Fruit fly (Drosophila melanogaster) whole organism, embryonic: Measurements from ENCODE around the gene mRpL35.

ENCODE experiments used
- CG1024 ChIP-seq: fragments of 200-800 bp; sonication (Bioruptor generic); IDR thresholded peaks from 2 replicates; pipeline ENCODE4 v1.3.6; 2022; ENCODE audit warnings: missing biosample characterization, missing genetic modification characterization
- CG11093 ChIP-seq: fragments of 200-800 bp; sonication (Bioruptor generic); IDR thresholded peaks from 3 replicates; pipeline ENCODE4 v1.3.6; 2022; ENCODE audit warnings: missing biosample characterization, missing genetic modification characterization
- CG11560 ChIP-seq: fragments of 200-800 bp; sonication (Bioruptor generic); IDR thresholded peaks from 3 replicates; pipeline ENCODE4 v1.3.6; 2022; ENCODE audit warnings: missing biosample characterization, missing genetic modification characterization
- CG12659 ChIP-seq: fragments of 200-800 bp; sonication (Bioruptor generic); optimal IDR thresholded peaks from 3 replicates; lab custom pipeline; 2017; ENCODE audit warnings: mild to moderate bottlenecking, missing biosample characterization, missing genetic modification reagents, missing genetic modification characterization
- CG13296 ChIP-seq: fragments of 200-800 bp; sonication (Bioruptor generic); optimal IDR thresholded peaks from 3 replicates; lab custom pipeline; 2018; ENCODE audit warnings: missing biosample characterization, mild to moderate bottlenecking, missing genetic modification characterization
- CG1602 ChIP-seq: fragments of 200-800 bp; sonication (Bioruptor generic); optimal IDR thresholded peaks from 3 replicates; lab custom pipeline; 2016; ENCODE audit warnings: missing biosample characterization, missing genetic modification characterization
- CG1792 ChIP-seq: fragments of 200-800 bp; sonication (Bioruptor generic); optimal IDR thresholded peaks from 2 replicates; lab custom pipeline; 2016; ENCODE audit warnings: missing biosample characterization, missing genetic modification characterization
- CG18011 ChIP-seq: fragments of 200-800 bp; sonication (Bioruptor generic); optimal IDR thresholded peaks from 2 replicates; lab custom pipeline; 2017; ENCODE audit warnings: missing biosample characterization, missing genetic modification characterization, mild to moderate bottlenecking, moderate library complexity, missing genotype
- CG18262 ChIP-seq: fragments of 200-800 bp; optimal IDR thresholded peaks from 3 replicates; lab custom pipeline; 2019; ENCODE audit warnings: missing biosample characterization, mild to moderate bottlenecking, missing genetic modification characterization, moderate library complexity
- CG18476 ChIP-seq: fragments of 200-800 bp; sonication (Bioruptor generic); optimal IDR thresholded peaks from 2 replicates; lab custom pipeline; 2016; ENCODE audit warnings: missing biosample characterization, mild to moderate bottlenecking, missing genetic modification characterization
- CG2199 ChIP-seq: fragments of 200-800 bp; sonication (Bioruptor generic); IDR thresholded peaks from 3 replicates; pipeline ENCODE4 v1.3.6; 2022; ENCODE audit warnings: missing biosample characterization, missing genetic modification characterization
- CG3407 ChIP-seq: fragments of 200-800 bp; sonication (Bioruptor generic); optimal IDR thresholded peaks from 2 replicates; lab custom pipeline; 2018; ENCODE audit warnings: missing biosample characterization, mild to moderate bottlenecking, missing genetic modification characterization
- CG4820 ChIP-seq: fragments of 200-800 bp; sonication (Bioruptor generic); optimal IDR thresholded peaks from 3 replicates; lab custom pipeline; 2016; ENCODE audit warnings: missing biosample characterization, missing genetic modification characterization
- CG5953 ChIP-seq: fragments of 200-800 bp; sonication (Bioruptor generic); IDR thresholded peaks from 2 replicates; pipeline ENCODE4 v1.3.6; 2022; ENCODE audit warnings: missing biosample characterization, missing genetic modification characterization
- CG8290 ChIP-seq, 3 experiments: fragments of 200-800 bp; sonication (Bioruptor generic); optimal IDR thresholded peaks; 2 replicates each; lab custom pipeline; 2016 to 2019; ENCODE audit warnings: missing biosample characterization in 3 of 3, missing genetic modification characterization in 3 of 3, mild to moderate bottlenecking in 2 of 3, moderate library complexity in 1 of 3
- D19A ChIP-seq: fragments of 200-800 bp; optimal IDR thresholded peaks from 3 replicates; lab custom pipeline; 2019; ENCODE audit warnings: missing biosample characterization, mild to moderate bottlenecking, missing genetic modification characterization, moderate library complexity
- Dip3 ChIP-seq: fragments of 200-800 bp; sonication (Bioruptor generic); optimal IDR thresholded peaks from 3 replicates; lab custom pipeline; 2016; ENCODE audit warnings: missing biosample characterization, missing genetic modification characterization
- Dll ChIP-seq: fragments of 200-800 bp; sonication (Bioruptor generic); IDR thresholded peaks from 4 replicates; pipeline ENCODE4 v1.3.6; 2022; ENCODE audit warnings: missing biosample characterization, missing genetic modification characterization; ENCODE audit not compliant: partially characterized antibody
- Dp ChIP-seq: fragments of 200-800 bp; sonication (Bioruptor generic); optimal IDR thresholded peaks from 2 replicates; lab custom pipeline; 2018; ENCODE audit warnings: missing biosample characterization, mild to moderate bottlenecking, missing genetic modification characterization, moderate library complexity
- Ets65A ChIP-seq: fragments of 200-800 bp; sonication (Bioruptor generic); peaks from one replicate; lab custom pipeline; 2016; ENCODE audit warnings: missing biosample characterization, missing genetic modification characterization
- Ets97D ChIP-seq: fragments of 200-800 bp; sonication (Bioruptor generic); optimal IDR thresholded peaks from 3 replicates; lab custom pipeline; 2016; ENCODE audit warnings: missing biosample characterization, missing genetic modification characterization
- HLHmδ ChIP-seq: fragments of 200-800 bp; sonication (Bioruptor generic); optimal IDR thresholded peaks from 2 replicates; lab custom pipeline; 2018; ENCODE audit warnings: missing biosample characterization, mild to moderate bottlenecking, missing genetic modification characterization, moderate library complexity
- Jarid2 ChIP-seq: fragments of 200-800 bp; sonication (Bioruptor generic); optimal IDR thresholded peaks from 3 replicates; lab custom pipeline; 2017; ENCODE audit warnings: mild to moderate bottlenecking, missing biosample characterization, missing genetic modification reagents, missing genetic modification characterization
- Mes4 ChIP-seq: fragments of 200-800 bp; sonication (Bioruptor generic); optimal IDR thresholded peaks from 2 replicates; lab custom pipeline; 2016; ENCODE audit warnings: missing biosample characterization, missing genetic modification characterization
- NC2α ChIP-seq: fragments of 200-800 bp; sonication (Bioruptor generic); optimal IDR thresholded peaks from 2 replicates; lab custom pipeline; 2016; ENCODE audit warnings: missing biosample characterization, missing genetic modification characterization
- NFAT ChIP-seq: fragments of 200-800 bp; sonication (Bioruptor generic); IDR thresholded peaks from 2 replicates; pipeline ENCODE4 v1.3.6; 2022; ENCODE audit warnings: missing biosample characterization, missing genetic modification characterization
- Neu2 ChIP-seq: fragments of 200-800 bp; sonication (Bioruptor generic); optimal IDR thresholded peaks from 3 replicates; lab custom pipeline; 2016; ENCODE audit warnings: missing biosample characterization, missing genetic modification characterization, borderline replicate concordance
- Opbp ChIP-seq: fragments of 200-800 bp; sonication (Bioruptor generic); IDR thresholded peaks from 3 replicates; pipeline ENCODE4 v1.3.6; 2022; ENCODE audit warnings: missing biosample characterization, missing genetic modification characterization; ENCODE audit not compliant: partially characterized antibody
- Side ChIP-seq: fragments of 200-800 bp; sonication (Bioruptor generic); optimal IDR thresholded peaks from 2 replicates; lab custom pipeline; 2016; ENCODE audit warnings: missing biosample characterization, missing genetic modification characterization
- TFAM ChIP-seq: fragments of 200-800 bp; sonication (Bioruptor generic); optimal IDR thresholded peaks from 2 replicates; lab custom pipeline; 2017; ENCODE audit warnings: missing biosample characterization, missing genetic modification characterization, inconsistent platforms
- Usf ChIP-seq: fragments of 200-800 bp; sonication (Bioruptor generic); optimal IDR thresholded peaks from 2 replicates; lab custom pipeline; 2017; ENCODE audit warnings: missing genotype, missing biosample characterization, missing genetic modification characterization
- Xrp1 ChIP-seq: fragments of 200-800 bp; sonication (Bioruptor generic); IDR thresholded peaks from 2 replicates; pipeline ENCODE4 v1.3.6; 2022; ENCODE audit warnings: missing biosample characterization, missing genetic modification characterization
- amos ChIP-seq: fragments of 200-800 bp; sonication (Bioruptor generic); IDR thresholded peaks from 2 replicates; pipeline ENCODE4 v1.3.6; 2022; ENCODE audit warnings: missing biosample characterization, missing genetic modification characterization; ENCODE audit not compliant: partially characterized antibody
- ci ChIP-seq: fragments of 200-800 bp; sonication (Bioruptor generic); IDR thresholded peaks from 3 replicates; pipeline ENCODE4 v1.3.6; 2022; ENCODE audit warnings: missing biosample characterization, missing genetic modification characterization
- disco-r ChIP-seq: fragments of 200-800 bp; sonication (Bioruptor generic); optimal IDR thresholded peaks from 2 replicates; lab custom pipeline; 2016; ENCODE audit warnings: missing biosample characterization, missing genetic modification characterization
- dm ChIP-seq: fragments of 200-800 bp; sonication (Bioruptor generic); optimal IDR thresholded peaks from 3 replicates; lab custom pipeline; 2016; ENCODE audit warnings: missing biosample characterization, missing genetic modification characterization
- ems ChIP-seq: fragments of 200-800 bp; sonication (Bioruptor generic); optimal IDR thresholded peaks from 3 replicates; lab custom pipeline; 2016; ENCODE audit warnings: missing biosample characterization, missing genetic modification characterization
- ftz-f1 ChIP-seq: fragments of 200-800 bp; sonication (Bioruptor generic); optimal IDR thresholded peaks from 2 replicates; lab custom pipeline; 2016; ENCODE audit warnings: missing biosample characterization, missing genetic modification characterization
- hb ChIP-seq: fragments of 200-800 bp; sonication (Bioruptor generic); IDR thresholded peaks from 3 replicates; pipeline ENCODE4 v1.3.6; 2022; ENCODE audit warnings: missing biosample characterization, missing genetic modification characterization; ENCODE audit not compliant: partially characterized antibody
- hkb ChIP-seq, 2 experiments: fragments of 200-800 bp in 1 of 2; fragments of >200 bp in 1 of 2; sonication (Bioruptor generic) in 1 of 2; IDR thresholded peaks in 1 of 2; optimal IDR thresholded peaks in 1 of 2; 2 replicates each; pipeline versions ENCODE4 v1.3.6 to Lab custom; 2017 to 2022; ENCODE audit warnings: missing biosample characterization in 1 of 2, missing genetic modification characterization in 1 of 2
- insv ChIP-seq, 2 experiments: fragments of 200-800 bp; sonication (Bioruptor generic); optimal IDR thresholded peaks; 3 replicates each; lab custom pipeline; 2016 to 2018; ENCODE audit warnings: missing biosample characterization in 2 of 2, missing genetic modification characterization in 2 of 2
- kni ChIP-seq: fragments of 200-800 bp; sonication (Bioruptor generic); optimal IDR thresholded peaks from 3 replicates; lab custom pipeline; 2017; ENCODE audit warnings: mild to moderate bottlenecking, missing biosample characterization, missing genetic modification reagents, missing genetic modification characterization
- lbe ChIP-seq: fragments of 200-800 bp; sonication (Bioruptor generic); optimal IDR thresholded peaks from 2 replicates; lab custom pipeline; 2016; ENCODE audit warnings: missing biosample characterization, mild to moderate bottlenecking, missing genetic modification characterization
- mld ChIP-seq: fragments of 200-800 bp; sonication (Bioruptor generic); IDR thresholded peaks from 3 replicates; pipeline ENCODE4 v1.3.6; 2022; ENCODE audit warnings: missing biosample characterization, missing genetic modification characterization; ENCODE audit not compliant: partially characterized antibody
- schlank ChIP-seq: fragments of 200-800 bp; sonication (Bioruptor generic); optimal IDR thresholded peaks from 2 replicates; lab custom pipeline; 2018; ENCODE audit warnings: missing biosample characterization, mild to moderate bottlenecking, missing genetic modification characterization
- sob ChIP-seq: fragments of 200-800 bp; sonication (Bioruptor generic); IDR thresholded peaks from 2 replicates; pipeline ENCODE4 v1.3.6; 2022; ENCODE audit warnings: missing biosample characterization, missing genetic modification characterization
- unc-4 ChIP-seq: fragments of 200-800 bp; sonication (Bioruptor generic); IDR thresholded peaks from 2 replicates; pipeline ENCODE4 v1.3.6; 2022; ENCODE audit warnings: missing biosample characterization, missing genetic modification characterization; ENCODE audit not compliant: partially characterized antibody
- vfl ChIP-seq: fragments of 200-800 bp; sonication (Bioruptor generic); optimal IDR thresholded peaks from 2 replicates; lab custom pipeline; 2016; ENCODE audit warnings: missing biosample characterization, missing genetic modification characterization

The mRpL35 gene

DNA sequence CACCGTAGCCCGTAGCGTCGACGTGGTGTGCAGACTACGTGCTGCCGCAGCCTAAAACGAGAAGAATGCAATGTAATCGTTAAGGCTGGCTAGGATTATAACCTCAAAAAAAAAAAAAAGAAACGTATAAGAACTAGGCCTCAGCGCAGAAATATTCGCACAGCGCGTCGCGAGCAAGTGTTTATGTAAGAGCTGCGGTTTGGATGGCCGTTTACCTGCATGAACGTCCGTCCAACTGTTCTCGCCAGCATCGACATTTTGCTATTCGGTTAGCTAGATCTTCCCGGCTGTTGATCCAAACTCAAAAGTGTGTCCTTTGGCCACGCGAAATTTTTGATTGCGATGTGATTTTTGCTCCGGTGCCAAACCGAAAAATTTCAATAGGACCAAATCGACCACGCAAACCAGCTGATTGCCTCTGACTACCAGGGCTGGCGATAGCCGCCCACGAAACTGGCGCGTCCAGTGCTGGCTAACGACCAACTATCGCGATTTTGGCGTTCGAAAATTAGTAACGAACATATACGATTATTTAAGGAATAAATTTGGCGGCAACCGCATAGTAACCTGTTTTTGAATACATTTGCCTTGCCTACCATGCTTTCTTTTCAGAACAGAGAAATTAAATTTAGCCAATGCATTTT is 4.4 kb upstream of the mRpL35 start, which contains the start of gene Idh3b (continued):
- peak; percentile 55; the same call in 2 of the 3 replicates for TF ChIP-seq mld
- TF ChIP-seq Mes4 (GFP tag; lab: Kevin White, UChicago), result peak; percentile 15
- peak; percentile 72 for TF ChIP-seq ftz-f1 (GFP tag; lab: Kevin White, UChicago)
- TF ChIP-seq Usf (GFP tag; lab: Kevin White, UChicago), result peak; percentile 29
- TF ChIP-seq CG3407, result peak; percentile 26
- peak; percentile 24 for TF ChIP-seq schlank (tag; lab: Kevin White, UChicago)
- peak; percentile 39 for TF ChIP-seq CG18011 (GFP tag; lab: Kevin White, UChicago)
- peak; percentile 98 for TF ChIP-seq amos (GFP tag; lab: Robert Waterston, UW)
- TF ChIP-seq CG1792, result peak; percentile 51
- TF ChIP-seq Dip3, result peak; percentile 75
- peak; percentile 27 for TF ChIP-seq CG18476 (GFP tag; lab: Kevin White, UChicago)
- TF ChIP-seq TFAM, result no peak
- TF ChIP-seq kni (GFP tag; lab: Kevin White, UChicago), result peak; percentile 49
- TF ChIP-seq ems (GFP tag; lab: Kevin White, UChicago), result peak; percentile 76
- TF ChIP-seq Dp (GFP tag; lab: Kevin White, UChicago), result peak; percentile 88
- peak; percentile 76 for TF ChIP-seq vfl (GFP tag; lab: Kevin White, UChicago)
- TF ChIP-seq Dll (GFP tag; lab: Robert Waterston, UW), result peak; percentile 97
- peak; percentile 24 for TF ChIP-seq NC2α (GFP tag; lab: Kevin White, UChicago)
- TF ChIP-seq hkb (optimal IDR thresholded peaks at IDR 0.05; lab: Kevin White, UChicago), result peak; percentile 13
- peak; percentile 43 for TF ChIP-seq hkb (GFP tag; IDR thresholded peaks at IDR 0.05; lab: Robert Waterston, UW)
- peak; percentile 3 for TF ChIP-seq CG1602 (GFP tag; lab: Kevin White, UChicago)
- TF ChIP-seq CG11093 (GFP tag; lab: Robert Waterston, UW), result peak; percentile 38; the same call in 1 of the 3 replicates
- TF ChIP-seq disco-r (GFP tag; lab: Kevin White, UChicago), result peak; percentile 6
- peak; percentile 84; the same call in 1 of the 2 replicates for TF ChIP-seq NFAT (GFP tag; lab: Robert Waterston, UW)
- TF ChIP-seq CG1024 (GFP tag; lab: Robert Waterston, UW), result peak; percentile 15; the same call in 1 of the 2 replicates
- peak; percentile 65 for TF ChIP-seq dm (GFP tag; lab: Kevin White, UChicago)
- TF ChIP-seq D19A (tag; lab: Kevin White, UChicago), result no peak
- TF ChIP-seq CG4820, result peak; percentile 48
- peak; percentile 60 for TF ChIP-seq Jarid2 (GFP tag; lab: Kevin White, UChicago)
- TF ChIP-seq Ets65A (GFP tag; lab: Kevin White, UChicago), result peak; percentile 96
- peak; percentile 85 for TF ChIP-seq ci (GFP tag; lab: Robert Waterston, UW)
- peak; percentile 63 for TF ChIP-seq CG8290 (GFP tag; optimal IDR thresholded peaks at IDR 0.05; lab: Kevin White, UChicago)
- TF ChIP-seq CG8290 (tag; optimal IDR thresholded peaks at IDR 0.05; lab: Kevin White, UChicago), result no peak
- peak; percentile 80 for TF ChIP-seq hb (GFP tag; lab: Robert Waterston, UW)
- peak; percentile 54 for TF ChIP-seq Side (GFP tag; lab: Kevin White, UChicago)
- no peak for TF ChIP-seq CG18262
- peak; percentile 74 for TF ChIP-seq Xrp1
- peak; percentile 8 for TF ChIP-seq HLHmδ (GFP tag; lab: Kevin White, UChicago)
- peak; percentile 22; the same call in 1 of the 3 replicates for TF ChIP-seq CG2199
- TF ChIP-seq unc-4 (GFP tag; lab: Robert Waterston, UW), result peak; percentile 97
- no peak for TF ChIP-seq Neu2 (GFP tag; lab: Kevin White, UChicago)
- TF ChIP-seq Ets97D (GFP tag; lab: Kevin White, UChicago), result peak; percentile 89
- TF ChIP-seq CG5953 (GFP tag; lab: Robert Waterston, UW), result no peak
- peak; percentile 90 for TF ChIP-seq sob (GFP tag; lab: Robert Waterston, UW)
- peak; percentile 28 for TF ChIP-seq lbe (GFP tag; lab: Kevin White, UChicago)
- TF ChIP-seq CG11560 (tag; lab: Robert Waterston, UW), result no peak
- peak; percentile 21 for TF ChIP-seq CG13296
- peak; percentile 78 for TF ChIP-seq CG12659 (GFP tag; lab: Kevin White, UChicago)
- TF ChIP-seq Opbp (GFP tag; lab: Robert Waterston, UW), result peak; percentile 97
- peak in 1 of 2 experiments; percentile 46 for TF ChIP-seq insv (GFP tag; optimal IDR thresholded peaks at IDR 0.05; lab: Kevin White, UChicago)
